Worm (Caenorhabditis elegans): ENCODE data around the gene cylc-1.

ce11 chrIV:5200813-5201212 is 24.8 kb downstream of the cylc-1 start:
- TF ChIP-seq aha-1 (tag), result no peak
- TF ChIP-seq ceh-82 (tag; optimal IDR thresholded peaks at IDR 0.05), result no peak
- no peak for TF ChIP-seq spr-1 (tag; optimal IDR thresholded peaks at IDR 0.05)
- TF ChIP-seq fos-1 (tag; optimal IDR thresholded peaks at IDR 0.05), result no peak
- TF ChIP-seq lim-7 (GFP tag; IDR thresholded peaks at IDR 0.05), result no peak

Data from whole organism, L4 larva.